Fruit fly (Drosophila melanogaster): Measurements from ENCODE around the gene x16.

The x16 gene

DNA sequence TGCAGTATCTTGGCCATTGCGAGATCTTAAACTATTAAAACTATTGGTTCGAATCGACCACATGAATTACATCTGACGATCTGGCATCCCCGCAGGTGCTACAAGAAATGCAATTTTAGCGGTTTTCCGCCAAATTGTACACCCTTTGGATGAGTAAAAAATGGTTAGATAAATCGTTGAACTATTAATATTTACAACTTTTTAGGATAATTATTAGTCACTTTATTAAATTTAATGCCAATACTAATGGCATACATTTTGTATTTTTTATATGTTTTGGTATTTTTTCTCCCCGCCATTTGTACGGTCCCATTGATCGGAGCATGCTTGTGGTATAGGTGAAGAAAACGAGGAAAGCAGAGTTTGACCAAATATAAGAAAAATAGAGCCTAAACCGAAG, 12.2 kb downstream of the x16 start, which contains the start of the genes Polr1F and Rat1 (continued):
- TF ChIP-seq sd (tag; optimal IDR thresholded peaks at IDR 0.05) = no peak
- no peak for TF ChIP-seq Meics (GFP tag; optimal IDR thresholded peaks at IDR 0.05)
- TF ChIP-seq Taf1 (GFP tag; IDR thresholded peaks at IDR 0.05) = no peak
- TF ChIP-seq dmrt99B (tag; optimal IDR thresholded peaks at IDR 0.05) = no peak
- no peak for TF ChIP-seq Spps (tag; optimal IDR thresholded peaks at IDR 0.05)
- TF ChIP-seq CG17568 (GFP tag; optimal IDR thresholded peaks at IDR 0.05) = no peak
- peak; percentile 19 for TF ChIP-seq Hsf (GFP tag; optimal IDR thresholded peaks at IDR 0.05)
- no peak for TF ChIP-seq her (GFP tag; optimal IDR thresholded peaks at IDR 0.05)
- no peak for TF ChIP-seq CG8388 (GFP tag; optimal IDR thresholded peaks at IDR 0.05)
- no peak for TF ChIP-seq CG14667 (GFP tag; IDR thresholded peaks at IDR 0.05)
- no peak for TF ChIP-seq sima (GFP tag; optimal IDR thresholded peaks at IDR 0.05)
- TF ChIP-seq hth (optimal IDR thresholded peaks at IDR 0.05) = no peak
- no peak for TF ChIP-seq wek (GFP tag; optimal IDR thresholded peaks at IDR 0.05)
- no peak for TF ChIP-seq da (GFP tag; optimal IDR thresholded peaks at IDR 0.05)
- TF ChIP-seq CG10462 (GFP tag; optimal IDR thresholded peaks at IDR 0.05) = no peak
- TF ChIP-seq CG15073 (GFP tag; optimal IDR thresholded peaks at IDR 0.05) = no peak
- TF ChIP-seq zfh1 (GFP tag; IDR thresholded peaks at IDR 0.05) = peak; percentile 14; the same call in 1 of the 3 replicates
- TF ChIP-seq wdn (GFP tag; IDR thresholded peaks at IDR 0.05) = no peak
- TF ChIP-seq Hr51 (GFP tag; optimal IDR thresholded peaks at IDR 0.05) = peak in 1 of 2 experiments; percentile 16
- TF ChIP-seq Aef1 (GFP tag; IDR thresholded peaks at IDR 0.05) = no peak
- no peak for TF ChIP-seq Abd-B (GFP tag; optimal IDR thresholded peaks at IDR 0.05)
- TF ChIP-seq gro (GFP tag; optimal IDR thresholded peaks at IDR 0.05) = peak; percentile 30
- TF ChIP-seq CG8478 (optimal IDR thresholded peaks at IDR 0.05) = no peak
- TF ChIP-seq CG4707 (GFP tag; optimal IDR thresholded peaks at IDR 0.05) = no peak
- no peak for TF ChIP-seq Hr78 (GFP tag; optimal IDR thresholded peaks at IDR 0.05)
- TF ChIP-seq CG31365 (tag; optimal IDR thresholded peaks at IDR 0.05) = no peak
- no peak for TF ChIP-seq Dref (GFP tag; IDR thresholded peaks at IDR 0.05)
- no peak for TF ChIP-seq pros (GFP tag; optimal IDR thresholded peaks at IDR 0.05)
- TF ChIP-seq CG17385 (GFP tag; optimal IDR thresholded peaks at IDR 0.05) = no peak
- TF ChIP-seq kay (GFP tag; optimal IDR thresholded peaks at IDR 0.05) = peak; percentile 29
- TF ChIP-seq CG42726 (GFP tag; IDR thresholded peaks at IDR 0.05; ENCODE audit: partially characterized antibody) = no peak
- TF ChIP-seq CG7745 (tag; optimal IDR thresholded peaks at IDR 0.05) = no peak
- no peak for TF ChIP-seq Mrtf (GFP tag; IDR thresholded peaks at IDR 0.05)
- TF ChIP-seq Elba2 (GFP tag; optimal IDR thresholded peaks at IDR 0.05) = no peak
- TF ChIP-seq Dbx (GFP tag; IDR thresholded peaks at IDR 0.05) = no peak
- peak; percentile 29 for TF ChIP-seq CG10654 (GFP tag; optimal IDR thresholded peaks at IDR 0.05)
- peak; percentile 20; the same call in 1 of the 3 replicates for TF ChIP-seq knrl (GFP tag; IDR thresholded peaks at IDR 0.05; ENCODE audit: partially characterized antibody)
- TF ChIP-seq sisA (GFP tag; IDR thresholded peaks at IDR 0.05) = no peak
- TF ChIP-seq CG11247 (GFP tag; IDR thresholded peaks at IDR 0.05) = no peak
- no peak for TF ChIP-seq CG1603 (tag; optimal IDR thresholded peaks at IDR 0.05)
- TF ChIP-seq crc (GFP tag; optimal IDR thresholded peaks at IDR 0.05) = no peak
- TF ChIP-seq Hr3 (GFP tag; optimal IDR thresholded peaks at IDR 0.05) = peak; percentile 13
- no peak for TF ChIP-seq CG43689 (GFP tag; IDR thresholded peaks at IDR 0.05)
- no peak for TF ChIP-seq CG6654 (GFP tag; optimal IDR thresholded peaks at IDR 0.05)
- TF ChIP-seq B-H2 (GFP tag; optimal IDR thresholded peaks at IDR 0.05) = no peak
- TF ChIP-seq lmd (GFP tag; IDR thresholded peaks at IDR 0.05) = 0 out of 2 replicates have a peak, but pooled peaks have one; percentile 8
- TF ChIP-seq CG30431 (GFP tag; optimal IDR thresholded peaks at IDR 0.05) = no peak
- TF ChIP-seq Mad (GFP tag; optimal IDR thresholded peaks at IDR 0.05) = peak; percentile 33
- TF ChIP-seq h (optimal IDR thresholded peaks at IDR 0.05) = no peak
- TF ChIP-seq ssp (GFP tag; IDR thresholded peaks at IDR 0.05) = no peak
- peak; percentile 39 for TF ChIP-seq Ets65A (GFP tag)
- no peak for TF ChIP-seq CG2202 (tag; optimal IDR thresholded peaks at IDR 0.05)
- no peak for TF ChIP-seq pum (GFP tag; optimal IDR thresholded peaks at IDR 0.05)

All from whole organism, embryonic.